Fruit fly (Drosophila melanogaster) Kc167 (cell line): ENCODE measurements around the gene Sh.

Experiments
- Sin3A ChIP-seq: fragments of >200 bp; optimal IDR thresholded peaks from 2 replicates; lab custom pipeline; 2018; ENCODE audit warnings: missing external identifiers
- h ChIP-seq: fragments of >200 bp; optimal IDR thresholded peaks from 3 replicates; lab custom pipeline; 2018; ENCODE audit warnings: missing external identifiers

DNA sequence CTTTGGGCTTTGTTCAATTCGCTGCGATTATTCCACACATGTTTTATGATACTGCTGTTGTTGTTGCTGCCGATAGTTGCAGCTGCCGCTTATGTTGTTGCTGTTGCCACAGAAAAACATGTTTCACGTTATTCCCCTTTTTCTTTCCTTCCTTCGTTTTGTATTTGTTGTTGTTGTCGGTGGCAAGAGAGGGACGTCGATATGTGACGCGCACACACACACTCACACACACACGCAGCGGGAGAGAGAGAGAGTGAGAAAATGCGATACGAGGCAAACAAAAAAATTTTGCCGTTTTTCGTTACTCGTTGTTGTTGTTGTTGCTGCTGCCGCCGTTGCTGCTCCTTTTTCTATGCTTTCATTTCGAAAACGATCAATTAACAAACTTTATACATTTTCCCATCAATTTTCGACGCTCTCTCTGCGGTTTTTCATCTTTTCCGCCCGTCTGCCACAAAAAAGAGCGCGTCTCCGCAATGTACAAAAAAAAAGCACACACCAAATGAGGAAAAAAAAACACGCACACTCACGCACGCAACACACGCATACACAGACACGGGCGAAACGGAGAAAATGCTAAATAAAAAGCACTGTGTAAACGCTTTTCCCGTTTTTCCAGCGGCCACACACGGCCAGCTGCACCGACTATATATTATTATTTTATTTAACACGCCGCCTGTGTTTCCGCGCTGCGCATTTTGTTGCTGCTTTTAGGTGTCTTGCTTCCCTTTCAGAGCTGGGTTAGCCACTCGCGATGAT, 176.4 kb downstream of the Sh start:
- TF ChIP-seq h (lab: Kevin White, UChicago) (no peak), Sin3A (no peak)
